Worm (Caenorhabditis elegans): ENCODE results near the gene Y6G8.5.

- TF ChIP-seq ama-1 (optimal IDR thresholded peaks at IDR 0.05) (no peak), ZK337.2 (GFP tag; IDR thresholded peaks at IDR 0.05) (no peak), nhr-11 (tag; optimal IDR thresholded peaks at IDR 0.05) (no peak), ceh-44 (GFP tag; IDR thresholded peaks at IDR 0.05) (no peak), ceh-82 (tag; optimal IDR thresholded peaks at IDR 0.05) (no peak), lin-1 (GFP tag; IDR thresholded peaks at IDR 0.05) (no peak), nhr-28 (tag; optimal IDR thresholded peaks at IDR 0.05) (no peak), attf-4 (tag; optimal IDR thresholded peaks at IDR 0.05) (no peak), arid-1 (GFP tag; conservative IDR thresholded peaks at IDR 0.05) (no peak)
These were observed 48.9 kb upstream of the Y6G8.5 start for ce11 chrV:17664367-17664766.

Data from whole organism, L4 larva.